Worm (Caenorhabditis elegans): ENCODE measurements around the gene C50F4.6.

DNA sequence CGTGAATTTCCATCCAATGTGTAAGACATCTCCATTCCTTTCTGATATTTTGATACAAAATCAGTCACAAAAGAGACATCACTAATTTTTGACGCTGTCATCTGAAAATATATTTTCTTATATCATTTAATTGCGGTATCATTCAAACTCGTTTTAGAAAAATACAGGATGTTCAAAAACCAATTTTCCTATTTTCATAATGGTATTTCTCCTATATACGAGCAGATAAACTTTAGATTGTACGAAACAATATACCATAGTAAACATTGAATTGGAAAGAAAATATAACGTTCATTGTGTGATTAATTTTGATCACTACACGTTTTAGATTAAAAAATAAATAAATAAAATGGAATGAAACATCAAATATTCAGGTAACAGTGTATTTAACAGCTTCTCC lies 4.4 kb upstream of the C50F4.6 start, which contains the start of gene C50F4.16:
- TF ChIP-seq fkh-10 (GFP tag; optimal IDR thresholded peaks at IDR 0.05) = no peak
- TF ChIP-seq aha-1 (tag) = no peak
- TF ChIP-seq dpl-1 (GFP tag; optimal IDR thresholded peaks at IDR 0.05) = no peak
- no peak for TF ChIP-seq mep-1 (tag; optimal IDR thresholded peaks at IDR 0.05)
- TF ChIP-seq snpc-4 (tag; optimal IDR thresholded peaks at IDR 0.05) = no peak
- TF ChIP-seq nhr-237 (tag; optimal IDR thresholded peaks at IDR 0.05) = no peak
- no peak for TF ChIP-seq nhr-111 (GFP tag; optimal IDR thresholded peaks at IDR 0.05)

All from whole organism, L4 larva.